Fruit fly (Drosophila melanogaster) whole organism, prepupa: ENCODE results near the gene Nf-YA.

ENCODE experiments used
- CG10631 ChIP-seq: fragments of 200-800 bp; sonication (Bioruptor generic); optimal IDR thresholded peaks from 2 replicates; lab custom pipeline; 2016; ENCODE audit warnings: missing biosample characterization, missing genetic modification characterization
- CG10669 ChIP-seq: fragments of 200-800 bp; sonication (Bioruptor generic); optimal IDR thresholded peaks from 3 replicates; lab custom pipeline; 2018; ENCODE audit warnings: missing biosample characterization, mild to moderate bottlenecking, missing genetic modification characterization, moderate library complexity
- CG11294 ChIP-seq: fragments of 200-800 bp; sonication (Bioruptor generic); IDR thresholded peaks from 2 replicates; pipeline ENCODE4 v1.3.6; 2022; ENCODE audit warnings: missing biosample characterization, missing genetic modification characterization
- CG11762 ChIP-seq: fragments of 200-800 bp; sonication (Bioruptor generic); optimal IDR thresholded peaks from 3 replicates; lab custom pipeline; 2016; ENCODE audit warnings: missing biosample characterization, missing genetic modification characterization; ENCODE audit not compliant: insufficient read depth
- CG11902 ChIP-seq: fragments of 200-800 bp; sonication (Bioruptor generic); optimal IDR thresholded peaks from 3 replicates; lab custom pipeline; 2016; ENCODE audit warnings: missing biosample characterization, missing genetic modification characterization
- CG15336 ChIP-seq: fragments of 200-800 bp; sonication (Bioruptor generic); IDR thresholded peaks from 2 replicates; pipeline ENCODE4 v1.3.6; 2022; ENCODE audit warnings: missing biosample characterization, missing genetic modification characterization
- CG1621 ChIP-seq: fragments of 200-800 bp; sonication (Bioruptor generic); optimal IDR thresholded peaks from 3 replicates; lab custom pipeline; 2018; ENCODE audit warnings: missing biosample characterization, mild to moderate bottlenecking, missing genetic modification characterization
- CG16779 ChIP-seq: fragments of 200-800 bp; sonication (Bioruptor generic); optimal IDR thresholded peaks from 3 replicates; lab custom pipeline; 2017; ENCODE audit warnings: missing biosample characterization, mild to moderate bottlenecking, missing genetic modification characterization
- CG3032 ChIP-seq: fragments of 200-800 bp; optimal IDR thresholded peaks from 2 replicates; lab custom pipeline; 2019; ENCODE audit warnings: missing biosample characterization, mild to moderate bottlenecking, missing genetic modification characterization, moderate library complexity
- CG32006 ChIP-seq: fragments of 200-800 bp; sonication (Bioruptor generic); optimal IDR thresholded peaks from 3 replicates; lab custom pipeline; 2017; ENCODE audit warnings: missing biosample characterization, mild to moderate bottlenecking, missing genetic modification characterization
- CG34406 ChIP-seq: fragments of 200-800 bp; sonication (Bioruptor generic); optimal IDR thresholded peaks from 3 replicates; lab custom pipeline; 2016; ENCODE audit warnings: missing biosample characterization, missing genetic modification characterization
- CG3919 ChIP-seq: fragments of 200-800 bp; sonication (Bioruptor generic); optimal IDR thresholded peaks from 3 replicates; lab custom pipeline; 2016; ENCODE audit warnings: missing biosample characterization, missing genetic modification characterization
- CG4318 ChIP-seq: fragments of 200-800 bp; sonication (Bioruptor generic); optimal IDR thresholded peaks from 3 replicates; lab custom pipeline; 2017; ENCODE audit warnings: missing biosample characterization, mild to moderate bottlenecking, missing genetic modification characterization
- CG6163 ChIP-seq: fragments of 200-800 bp; sonication (Bioruptor generic); IDR thresholded peaks from 3 replicates; pipeline ENCODE4 v1.3.6; 2022; ENCODE audit warnings: missing biosample characterization, missing genetic modification characterization
- CG6276 ChIP-seq: fragments of 200-800 bp; sonication (Bioruptor generic); optimal IDR thresholded peaks from 2 replicates; lab custom pipeline; 2017; ENCODE audit warnings: missing biosample characterization, mild to moderate bottlenecking, missing genetic modification characterization
- CG6792 ChIP-seq: fragments of 200-800 bp; sonication (Bioruptor generic); optimal IDR thresholded peaks from 3 replicates; lab custom pipeline; 2016; ENCODE audit warnings: missing biosample characterization, missing genetic modification characterization
- CG6854 ChIP-seq: fragments of 200-800 bp; sonication (Bioruptor generic); optimal IDR thresholded peaks from 2 replicates; lab custom pipeline; 2017; ENCODE audit warnings: missing biosample characterization, mild to moderate bottlenecking, missing genetic modification characterization
- CG7368 ChIP-seq: fragments of 200-800 bp; sonication (Bioruptor generic); optimal IDR thresholded peaks from 3 replicates; lab custom pipeline; 2016; ENCODE audit warnings: missing biosample characterization, missing genetic modification characterization
- CG8119 ChIP-seq: fragments of 200-800 bp; sonication (Bioruptor generic); IDR thresholded peaks from 3 replicates; pipeline ENCODE4 v1.3.6; 2022; ENCODE audit warnings: missing biosample characterization, missing genetic modification characterization
- CG8632 ChIP-seq: fragments of 200-800 bp; sonication (Bioruptor generic); optimal IDR thresholded peaks from 3 replicates; lab custom pipeline; 2016; ENCODE audit warnings: missing biosample characterization, missing genetic modification characterization
- CG9139 ChIP-seq: fragments of 200-800 bp; sonication (Bioruptor generic); optimal IDR thresholded peaks from 3 replicates; lab custom pipeline; 2017; ENCODE audit warnings: missing biosample characterization, mild to moderate bottlenecking, missing genetic modification characterization
- Eip75B ChIP-seq: fragments of 200-800 bp; sonication (Bioruptor generic); optimal IDR thresholded peaks from 3 replicates; lab custom pipeline; 2016; ENCODE audit warnings: missing biosample characterization, missing genetic modification characterization
- Eip78C ChIP-seq: fragments of 200-800 bp; sonication (Bioruptor generic); peaks from one replicate; lab custom pipeline; 2016; ENCODE audit warnings: missing biosample characterization, missing genetic modification characterization
- Ets96B ChIP-seq: fragments of 200-800 bp; optimal IDR thresholded peaks from 2 replicates; lab custom pipeline; 2019; ENCODE audit warnings: missing biosample characterization, mild to moderate bottlenecking, missing genetic modification characterization, moderate library complexity
- Gug ChIP-seq: fragments of 200-800 bp; sonication (Bioruptor generic); IDR thresholded peaks from 2 replicates; pipeline ENCODE4 v1.3.6; 2022; ENCODE audit warnings: missing biosample characterization, missing genetic modification characterization
- Hr39 ChIP-seq: fragments of 200-800 bp; sonication (Bioruptor generic); optimal IDR thresholded peaks from 2 replicates; lab custom pipeline; 2016; ENCODE audit warnings: missing biosample characterization, missing genetic modification characterization
- Hr4 ChIP-seq: fragments of 200-800 bp; sonication (Bioruptor generic); optimal IDR thresholded peaks from 3 replicates; lab custom pipeline; 2016; ENCODE audit warnings: missing biosample characterization, missing genetic modification characterization
- Met ChIP-seq: fragments of 200-800 bp; sonication (Bioruptor generic); optimal IDR thresholded peaks from 3 replicates; lab custom pipeline; 2016; ENCODE audit warnings: missing biosample characterization, missing genetic modification characterization
- OdsH ChIP-seq: fragments of 200-800 bp; sonication (Bioruptor generic); optimal IDR thresholded peaks from 3 replicates; lab custom pipeline; 2016; ENCODE audit warnings: missing biosample characterization, missing genetic modification characterization
- Smox ChIP-seq: fragments of 200-800 bp; sonication (Bioruptor generic); optimal IDR thresholded peaks from 3 replicates; lab custom pipeline; 2016; ENCODE audit warnings: missing biosample characterization, missing genetic modification characterization
- Sox102F ChIP-seq: fragments of 200-800 bp; sonication (Bioruptor generic); optimal IDR thresholded peaks from 2 replicates; lab custom pipeline; 2016; ENCODE audit warnings: missing biosample characterization, mild to moderate bottlenecking, missing genetic modification characterization
- Sox14 ChIP-seq: fragments of 200-800 bp; sonication (Bioruptor generic); optimal IDR thresholded peaks from 3 replicates; lab custom pipeline; 2016; ENCODE audit warnings: missing biosample characterization, missing genetic modification characterization
- achi ChIP-seq: fragments of 200-800 bp; sonication (Bioruptor generic); optimal IDR thresholded peaks from 3 replicates; lab custom pipeline; 2016; ENCODE audit warnings: missing biosample characterization, missing genetic modification characterization
- acj6 ChIP-seq: fragments of 200-800 bp; sonication (Bioruptor generic); optimal IDR thresholded peaks from 3 replicates; lab custom pipeline; 2016; ENCODE audit warnings: missing biosample characterization, missing genetic modification characterization
- cyc ChIP-seq: fragments of 200-800 bp; sonication (Bioruptor generic); optimal IDR thresholded peaks from 3 replicates; lab custom pipeline; 2016; ENCODE audit warnings: missing biosample characterization, missing genetic modification characterization
- dsx ChIP-seq: fragments of 200-800 bp; optimal IDR thresholded peaks from 3 replicates; lab custom pipeline; 2019; ENCODE audit warnings: missing biosample characterization, mild to moderate bottlenecking, missing genetic modification characterization, moderate library complexity; ENCODE audit not compliant: poor library complexity, severe bottlenecking
- esn ChIP-seq: fragments of 200-800 bp; sonication (Bioruptor generic); optimal IDR thresholded peaks from 2 replicates; lab custom pipeline; 2016; ENCODE audit warnings: missing biosample characterization, mild to moderate bottlenecking, missing genetic modification characterization, moderate library complexity
- fd59A ChIP-seq: fragments of 200-800 bp; sonication (Bioruptor generic); optimal IDR thresholded peaks from 2 replicates; lab custom pipeline; 2017; ENCODE audit warnings: missing biosample characterization, mild to moderate bottlenecking, missing genetic modification characterization, missing genetic modification reagents
- fd85E ChIP-seq: fragments of 200-800 bp; sonication (Bioruptor generic); optimal IDR thresholded peaks from 3 replicates; lab custom pipeline; 2016; ENCODE audit warnings: missing biosample characterization, missing genetic modification characterization
- fkh ChIP-seq: fragments of 200-800 bp; sonication (Bioruptor generic); optimal IDR thresholded peaks from 3 replicates; lab custom pipeline; 2017; ENCODE audit warnings: missing biosample characterization, mild to moderate bottlenecking, missing genetic modification characterization, moderate library complexity
- net ChIP-seq: fragments of 200-800 bp; sonication (Bioruptor generic); optimal IDR thresholded peaks from 3 replicates; lab custom pipeline; 2016; ENCODE audit warnings: missing biosample characterization, missing genetic modification characterization
- pdm3 ChIP-seq: fragments of 200-800 bp; sonication (Bioruptor generic); optimal IDR thresholded peaks from 3 replicates; lab custom pipeline; 2016; ENCODE audit warnings: missing biosample characterization, missing genetic modification characterization
- salr ChIP-seq, 2 experiments: fragments of 200-800 bp; sonication (Bioruptor generic); optimal IDR thresholded peaks; 3 replicates each; lab custom pipeline; 2016 to 2018; ENCODE audit warnings: missing biosample characterization in 2 of 2, missing genetic modification characterization in 2 of 2, mild to moderate bottlenecking in 1 of 2
- spab ChIP-seq: fragments of 200-800 bp; sonication (Bioruptor generic); optimal IDR thresholded peaks from 2 replicates; lab custom pipeline; 2017; ENCODE audit warnings: missing biosample characterization, mild to moderate bottlenecking, missing genetic modification characterization, missing genetic modification reagents
- ss ChIP-seq, 2 experiments: fragments of 200-800 bp; sonication (Bioruptor generic); optimal IDR thresholded peaks; 2 replicates in 1 of 2; 3 replicates in 1 of 2; lab custom pipeline; 2017 to 2018; ENCODE audit warnings: mild to moderate bottlenecking in 2 of 2, missing biosample characterization in 2 of 2, missing genetic modification characterization in 2 of 2, moderate library complexity in 1 of 2
- svp ChIP-seq: fragments of 200-800 bp; sonication (Bioruptor generic); peaks from one replicate; lab custom pipeline; 2016; ENCODE audit warnings: missing biosample characterization, missing genetic modification characterization

Gene Nf-YA

DNA sequence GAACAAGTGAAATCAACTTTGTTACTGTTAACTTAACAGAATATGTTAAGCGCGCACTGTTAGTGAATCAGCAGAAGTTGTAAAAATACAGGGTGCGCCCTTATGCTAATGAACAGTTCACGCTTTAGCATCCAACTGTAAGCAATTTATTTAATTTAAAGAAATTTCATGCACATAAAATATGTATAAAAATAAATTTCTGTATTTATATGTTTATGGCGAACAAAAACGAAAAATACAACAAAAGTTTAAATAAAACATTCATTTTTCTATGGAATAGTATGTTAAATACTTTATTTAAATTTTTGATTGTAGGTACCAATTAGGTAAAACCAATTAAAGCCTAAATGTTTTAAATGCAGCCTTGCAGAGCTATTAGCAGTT lies 17.5 kb downstream of the Nf-YA start:
- TF ChIP-seq ss (GFP tag; optimal IDR thresholded peaks at IDR 0.05; lab: Kevin White, UChicago), result no peak
- TF ChIP-seq Hr4, result peak; percentile 64
- peak; percentile 24 for TF ChIP-seq CG6276 (GFP tag; lab: Kevin White, UChicago)
- peak; percentile 6 for TF ChIP-seq dsx (GFP tag; lab: Kevin White, UChicago)
- no peak for TF ChIP-seq salr (GFP tag; optimal IDR thresholded peaks at IDR 0.05; lab: Kevin White, UChicago)
- peak; percentile 58; the same call in 1 of the 2 replicates for TF ChIP-seq CG15336
- TF ChIP-seq CG34406, result peak; percentile 27
- peak; percentile 35 for TF ChIP-seq OdsH
- TF ChIP-seq net (GFP tag; lab: Kevin White, UChicago), result peak; percentile 12
- peak; percentile 11 for TF ChIP-seq acj6 (GFP tag; lab: Kevin White, UChicago)
- TF ChIP-seq CG8632 (GFP tag; lab: Kevin White, UChicago), result peak; percentile 4
- peak; percentile 22 for TF ChIP-seq Ets96B (tag; lab: Kevin White, UChicago)
- no peak for TF ChIP-seq CG6854
- no peak for TF ChIP-seq CG10631
- peak; percentile 44; the same call in 2 of the 3 replicates for TF ChIP-seq CG8119 (GFP tag; lab: Robert Waterston, UW)
- peak; percentile 28 for TF ChIP-seq CG3919 (GFP tag; lab: Kevin White, UChicago)
- no peak for TF ChIP-seq CG4318
- TF ChIP-seq Hr39 (GFP tag; lab: Kevin White, UChicago), result no peak
- TF ChIP-seq CG11902 (GFP tag; lab: Kevin White, UChicago), result no peak
- no peak for TF ChIP-seq CG10669 (GFP tag; lab: Kevin White, UChicago)
- peak; percentile 47 for TF ChIP-seq esn (GFP tag; lab: Kevin White, UChicago)
- no peak for TF ChIP-seq CG11762 (GFP tag; lab: Kevin White, UChicago)
- TF ChIP-seq CG11294 (GFP tag; lab: Robert Waterston, UW), result no peak
- peak; percentile 2 for TF ChIP-seq CG3032
- no peak for TF ChIP-seq achi (GFP tag; lab: Kevin White, UChicago)
- TF ChIP-seq spab, result no peak
- peak; percentile 40 for TF ChIP-seq Smox
- peak; percentile 27 for TF ChIP-seq Eip75B (GFP tag; lab: Kevin White, UChicago)
- no peak for TF ChIP-seq CG16779 (tag; lab: Kevin White, UChicago)
- TF ChIP-seq Sox102F, result peak; percentile 31
- no peak for TF ChIP-seq CG7368 (GFP tag; lab: Kevin White, UChicago)
- TF ChIP-seq fd59A (GFP tag; lab: Kevin White, UChicago), result no peak
- TF ChIP-seq CG6163 (GFP tag; lab: Robert Waterston, UW), result peak; percentile 11; the same call in 1 of the 3 replicates
- no peak for TF ChIP-seq Gug (GFP tag; lab: Robert Waterston, UW)
- TF ChIP-seq fkh (GFP tag; lab: Kevin White, UChicago), result no peak
- TF ChIP-seq CG1621 (tag; lab: Kevin White, UChicago), result no peak
- peak; percentile 7 for TF ChIP-seq Sox14 (GFP tag; lab: Kevin White, UChicago)
- TF ChIP-seq CG9139 (GFP tag; lab: Kevin White, UChicago), result no peak
- TF ChIP-seq pdm3 (GFP tag; lab: Kevin White, UChicago), result peak; percentile 10
- TF ChIP-seq Eip78C (GFP tag; lab: Kevin White, UChicago), result peak; percentile 84
- no peak for TF ChIP-seq cyc
- peak; percentile 40 for TF ChIP-seq Met (GFP tag; lab: Kevin White, UChicago)
- TF ChIP-seq svp, result peak; percentile 75
- TF ChIP-seq CG32006 (GFP tag; lab: Kevin White, UChicago), result peak; percentile 28
- TF ChIP-seq fd85E (GFP tag; lab: Kevin White, UChicago), result no peak
- peak; percentile 13 for TF ChIP-seq CG6792 (GFP tag; lab: Kevin White, UChicago)
- TF ChIP-seq, all 60 proteins: peak for 25
